Fruit fly (Drosophila melanogaster): ENCODE measurements around the gene Nepl16.

The Nepl16 gene

dm6 chr3R:25074558-25074964, 37.8 kb downstream of the Nepl16 start, which contains the start of the genes shams and CG11920:
Gene shams, minus strand, starts transcription at chr3R:25074607.
Gene CG11920, plus strand, starts transcription at chr3R:25074877.
- TF ChIP-seq grau (tag; optimal IDR thresholded peaks at IDR 0.05) (peak; percentile 32), CG34224 (GFP tag; IDR thresholded peaks at IDR 0.05; ENCODE audit: partially characterized antibody) (peak; percentile 73; the same call in 1 of the 3 replicates), vnd (GFP tag; IDR thresholded peaks at IDR 0.05; ENCODE audit: partially characterized antibody) (peak; percentile 52; the same call in 1 of the 3 replicates), CG18011 (GFP tag; optimal IDR thresholded peaks at IDR 0.05) (no peak), row (GFP tag; IDR thresholded peaks at IDR 0.05) (peak; percentile 59), CG9437 (GFP tag; optimal IDR thresholded peaks at IDR 0.05) (peak; percentile 2), nerfin-1 (tag; optimal IDR thresholded peaks at IDR 0.05) (peak; percentile 48), CG10431 (GFP tag; optimal IDR thresholded peaks at IDR 0.05) (peak; percentile 24), Stat92E (GFP tag; optimal IDR thresholded peaks at IDR 0.05) (peak in 1 of 3 experiments; percentile 9), HLH4C (GFP tag; IDR thresholded peaks at IDR 0.05; ENCODE audit: partially characterized antibody) (peak; percentile 67), Max (GFP tag; optimal IDR thresholded peaks at IDR 0.05) (peak; percentile 68), HmgZ (tag; optimal IDR thresholded peaks at IDR 0.05) (peak; percentile 23), az2 (GFP tag; optimal IDR thresholded peaks at IDR 0.05) (peak; percentile 2), sens (GFP tag) (peak; percentile 80), Opbp (GFP tag; IDR thresholded peaks at IDR 0.05; ENCODE audit: partially characterized antibody) (peak; percentile 47; the same call in 1 of the 3 replicates), inv (GFP tag; IDR thresholded peaks at IDR 0.05; ENCODE audit: partially characterized antibody) (peak; percentile 34; the same call in 1 of the 2 replicates), CG13775 (GFP tag; optimal IDR thresholded peaks at IDR 0.05) (peak; percentile 18), D19A (tag; optimal IDR thresholded peaks at IDR 0.05) (peak; percentile 20), CG8944 (GFP tag; optimal IDR thresholded peaks at IDR 0.05) (no peak), Doc3 (GFP tag; IDR thresholded peaks at IDR 0.05; ENCODE audit: partially characterized antibody) (0 out of 3 replicates have a peak, but pooled peaks have one; percentile 36), cg (GFP tag; optimal IDR thresholded peaks at IDR 0.05) (peak; percentile 16), Bgb (GFP tag; IDR thresholded peaks at IDR 0.05; ENCODE audit: partially characterized antibody) (peak; percentile 60), gsb-n (tag; optimal IDR thresholded peaks at IDR 0.05) (peak; percentile 40), CG34422 (GFP tag; IDR thresholded peaks at IDR 0.05) (peak; percentile 37; the same call in 1 of the 3 replicates), CG16813 (GFP tag; IDR thresholded peaks at IDR 0.05; ENCODE audit: partially characterized antibody) (peak; percentile 58; the same call in 2 of the 3 replicates), CG4617 (GFP tag; optimal IDR thresholded peaks at IDR 0.05; ENCODE audit: borderline replicate concordance) (peak; percentile 60), CG18599 (GFP tag; optimal IDR thresholded peaks at IDR 0.05) (no peak), CG14710 (tag; optimal IDR thresholded peaks at IDR 0.05) (peak; percentile 63), CG16815 (GFP tag; optimal IDR thresholded peaks at IDR 0.05) (no peak), dmrt11E (tag; optimal IDR thresholded peaks at IDR 0.05) (peak; percentile 3), E2f2 (GFP tag; IDR thresholded peaks at IDR 0.05) (peak; percentile 45; the same call in 1 of the 2 replicates), CG7963 (GFP tag; IDR thresholded peaks at IDR 0.05; ENCODE audit: partially characterized antibody) (peak; percentile 39; the same call in 1 of the 3 replicates), CG12659 (GFP tag; optimal IDR thresholded peaks at IDR 0.05) (peak; percentile 54), bbx (GFP tag; IDR thresholded peaks at IDR 0.05; ENCODE audit: partially characterized antibody) (peak; percentile 33; the same call in 1 of the 2 replicates), MBD-R2 (GFP tag; IDR thresholded peaks at IDR 0.05) (peak; percentile 62; the same call in 1 of the 2 replicates), YL-1 (GFP tag; optimal IDR thresholded peaks at IDR 0.05) (peak; percentile 82), Lpt (GFP tag; optimal IDR thresholded peaks at IDR 0.05) (no peak), so (GFP tag; IDR thresholded peaks at IDR 0.05) (no peak), CG17829 (tag; optimal IDR thresholded peaks at IDR 0.05) (peak; percentile 69), CG17912 (GFP tag; optimal IDR thresholded peaks at IDR 0.05) (no peak), MESR4 (GFP tag; optimal IDR thresholded peaks at IDR 0.05) (peak; percentile 50), lilli (GFP tag; optimal IDR thresholded peaks at IDR 0.05) (peak; percentile 29), CG2116 (GFP tag; optimal IDR thresholded peaks at IDR 0.05) (peak; percentile 80), CG17186 (GFP tag; optimal IDR thresholded peaks at IDR 0.05) (peak; percentile 14), stwl (tag; optimal IDR thresholded peaks at IDR 0.05) (peak; percentile 52), wek (GFP tag; optimal IDR thresholded peaks at IDR 0.05) (peak; percentile 77), CG11247 (GFP tag; IDR thresholded peaks at IDR 0.05) (no peak), gro (GFP tag; optimal IDR thresholded peaks at IDR 0.05) (peak; percentile 40)
